Worm (Caenorhabditis elegans) whole organism, young adult: ENCODE results near the gene srx-121.
A peak's percentile ranks its signal among the peaks of the same experiment; 100 is the strongest.

ENCODE experiments used
- B0336.3 ChIP-seq: fragments of 200-800 bp; sonication (Bioruptor generic); IDR thresholded peaks from 2 replicates; pipeline ENCODE4 v1.3.6; 2022; ENCODE audit warnings: missing genetic modification characterization, missing compliant biosample characterization
- D2030.7 ChIP-seq: fragments of 200-800 bp; sonication (Bioruptor generic); IDR thresholded peaks from 2 replicates; pipeline ENCODE4 v1.3.6; 2022; ENCODE audit warnings: missing genetic modification reagents, missing genetic modification characterization, missing compliant biosample characterization
- F39B2.1 ChIP-seq: fragments of 200-800 bp; sonication (Bioruptor generic); IDR thresholded peaks from 2 replicates; pipeline ENCODE4 v1.3.6; 2022; ENCODE audit warnings: missing genetic modification reagents, missing genetic modification characterization, missing compliant biosample characterization
- F57A8.1 ChIP-seq: fragments of 200-800 bp; sonication (Bioruptor generic); optimal IDR thresholded peaks from 2 replicates; lab custom pipeline; 2018; ENCODE audit warnings: mild to moderate bottlenecking, missing genetic modification characterization, moderate library complexity, missing compliant biosample characterization
- Y56A3A.18 ChIP-seq: fragments of 200-800 bp; sonication (Bioruptor generic); IDR thresholded peaks from 2 replicates; pipeline ENCODE4 v1.3.6; 2022; ENCODE audit warnings: missing genetic modification reagents, missing genetic modification characterization, missing compliant biosample characterization
- Y67H2A.10 ChIP-seq: fragments of 200-800 bp; sonication (Bioruptor generic); conservative IDR thresholded peaks from 2 replicates; pipeline ENCODE4 v1.3.6; 2022; ENCODE audit warnings: missing genetic modification reagents, missing genetic modification characterization, missing compliant biosample characterization
- aptf-3 ChIP-seq: fragments of 200-800 bp; sonication (Bioruptor generic); IDR thresholded peaks from 2 replicates; pipeline ENCODE4 v1.3.6; 2022; ENCODE audit warnings: missing genetic modification characterization, missing compliant biosample characterization
- ceh-100 ChIP-seq: fragments of 200-800 bp; sonication (Bioruptor generic); IDR thresholded peaks from 2 replicates; pipeline ENCODE4 v1.3.6; 2022; ENCODE audit warnings: missing genetic modification reagents, missing genetic modification characterization, missing compliant biosample characterization
- ceh-91 ChIP-seq: fragments of 200-800 bp; sonication (Bioruptor generic); IDR thresholded peaks from 2 replicates; pipeline ENCODE4 v1.3.6; 2022; ENCODE audit warnings: missing genetic modification reagents, missing genetic modification characterization, missing compliant biosample characterization
- chd-7 ChIP-seq: sonication (generic microtip); optimal IDR thresholded peaks from 2 replicates; lab custom pipeline; 2016; ENCODE audit warnings: mild to moderate bottlenecking, missing genetic modification characterization, moderate library complexity, missing compliant biosample characterization
- die-1 ChIP-seq: sonication (generic microtip); optimal IDR thresholded peaks from 2 replicates; lab custom pipeline; 2016; ENCODE audit warnings: missing genotype, mild to moderate bottlenecking, missing genetic modification characterization, missing compliant biosample characterization
- egl-18 ChIP-seq: fragments of 200-800 bp; sonication (Bioruptor generic); IDR thresholded peaks from 2 replicates; pipeline ENCODE4 v1.3.6; 2022; ENCODE audit warnings: missing genetic modification reagents, missing genetic modification characterization, missing compliant biosample characterization
- egrh-3 ChIP-seq: fragments of 200-800 bp; sonication (Bioruptor generic); IDR thresholded peaks from 2 replicates; pipeline ENCODE4 v1.3.6; 2022; ENCODE audit warnings: missing genetic modification reagents, missing genetic modification characterization, missing compliant biosample characterization
- ekl-4 ChIP-seq: fragments of 200-800 bp; sonication (Bioruptor generic); IDR thresholded peaks from 2 replicates; pipeline ENCODE4 v1.3.6; 2022; ENCODE audit warnings: missing genetic modification reagents, missing genetic modification characterization, missing compliant biosample characterization
- ets-4 ChIP-seq: fragments of 200-800 bp; sonication (Bioruptor generic); optimal IDR thresholded peaks from 2 replicates; lab custom pipeline; 2018; ENCODE audit warnings: mild to moderate bottlenecking, missing genetic modification characterization, missing compliant biosample characterization
- fkh-3 ChIP-seq: sonication (generic microtip); optimal IDR thresholded peaks from 2 replicates; lab custom pipeline; 2016; ENCODE audit warnings: mild to moderate bottlenecking, missing genetic modification characterization, missing compliant biosample characterization
- him-1 ChIP-seq: sonication (generic microtip); optimal IDR thresholded peaks from 2 replicates; lab custom pipeline; 2016; ENCODE audit warnings: missing genotype, missing genetic modification reagents, missing genetic modification characterization, missing compliant biosample characterization
- hmg-1.2 ChIP-seq: fragments of 200-800 bp; sonication (Bioruptor generic); IDR thresholded peaks from 2 replicates; pipeline ENCODE4 v1.3.6; 2022; ENCODE audit warnings: missing genetic modification reagents, missing genetic modification characterization, missing compliant biosample characterization
- madf-10 ChIP-seq: sonication (generic microtip); optimal IDR thresholded peaks from 2 replicates; lab custom pipeline; 2016; ENCODE audit warnings: mild to moderate bottlenecking, missing genetic modification characterization, missing compliant biosample characterization
- madf-3 ChIP-seq: fragments of 200-800 bp; sonication (Bioruptor generic); IDR thresholded peaks from 2 replicates; pipeline ENCODE4 v1.3.6; 2022; ENCODE audit warnings: missing genetic modification reagents, missing genetic modification characterization, missing compliant biosample characterization
- madf-6 ChIP-seq: fragments of 200-800 bp; sonication (Bioruptor generic); IDR thresholded peaks from 2 replicates; pipeline ENCODE4 v1.3.6; 2022; ENCODE audit warnings: missing genetic modification reagents, missing genetic modification characterization, missing compliant biosample characterization
- madf-8 ChIP-seq: fragments of 200-800 bp; sonication (Bioruptor generic); conservative IDR thresholded peaks from 2 replicates; pipeline ENCODE4 v1.3.6; 2022; ENCODE audit warnings: missing genetic modification reagents, missing genetic modification characterization, missing compliant biosample characterization
- nfya-2 ChIP-seq: fragments of 200-800 bp; sonication (Bioruptor generic); IDR thresholded peaks from 2 replicates; pipeline ENCODE4 v1.3.6; 2022; ENCODE audit warnings: missing genetic modification reagents, missing genetic modification characterization, missing compliant biosample characterization
- pbrm-1 ChIP-seq: fragments of 200-800 bp; sonication (Bioruptor generic); IDR thresholded peaks from 2 replicates; pipeline ENCODE4 v1.3.6; 2022; ENCODE audit warnings: missing genetic modification reagents, missing genetic modification characterization, missing compliant biosample characterization
- pha-4 ChIP-seq: fragments of 150-350 bp; sonication (generic microtip); optimal IDR thresholded peaks from 2 replicates; lab custom pipeline; 2014; ENCODE audit warnings: missing biosample characterization, missing genetic modification reagents, missing genetic modification characterization
- repo-1 ChIP-seq: sonication (generic microtip); optimal IDR thresholded peaks from 2 replicates; lab custom pipeline; 2017; ENCODE audit warnings: mild to moderate bottlenecking, missing genetic modification characterization, missing compliant biosample characterization
- rpc-1 ChIP-seq, 2 experiments: fragments of 150-350 bp in 1 of 2; sonication (generic microtip) in 1 of 2; optimal IDR thresholded peaks; 2 replicates each; lab custom pipeline; 2014 to 2018; ENCODE audit warnings: missing biosample characterization in 1 of 2, missing genetic modification characterization in 1 of 2, missing genetic modification reagents in 1 of 2, missing genotype in 1 of 2
- sdz-38 ChIP-seq: sonication (generic microtip); optimal IDR thresholded peaks from 2 replicates; lab custom pipeline; 2016; ENCODE audit warnings: missing genotype, missing genetic modification characterization, missing compliant biosample characterization
- sea-2 ChIP-seq: fragments of 200-800 bp; sonication (Bioruptor generic); IDR thresholded peaks from 2 replicates; pipeline ENCODE4 v1.3.6; 2022; ENCODE audit warnings: missing genetic modification characterization, missing compliant biosample characterization
- somi-1 ChIP-seq: fragments of 200-800 bp; sonication (Bioruptor generic); optimal IDR thresholded peaks from 2 replicates; lab custom pipeline; 2018; ENCODE audit warnings: mild to moderate bottlenecking, missing genetic modification characterization, missing compliant biosample characterization
- tbp1 ChIP-seq: fragments of 200-800 bp; sonication (Bioruptor generic); optimal IDR thresholded peaks from 2 replicates; lab custom pipeline; 2018; ENCODE audit warnings: mild to moderate bottlenecking, missing genetic modification characterization, missing compliant biosample characterization
- tbx-9 ChIP-seq: sonication (generic microtip); optimal IDR thresholded peaks from 2 replicates; lab custom pipeline; 2016; ENCODE audit warnings: borderline replicate concordance, missing genetic modification characterization, inconsistent platforms, missing compliant biosample characterization
- tlf-1 ChIP-seq: fragments of 200-800 bp; sonication (Bioruptor generic); optimal IDR thresholded peaks from 2 replicates; lab custom pipeline; 2018; ENCODE audit warnings: mild to moderate bottlenecking, missing genetic modification characterization, missing compliant biosample characterization
- unc-130 ChIP-seq: sonication (generic microtip); optimal IDR thresholded peaks from 2 replicates; lab custom pipeline; 2016; ENCODE audit warnings: missing genetic modification reagents, missing genetic modification characterization, missing compliant biosample characterization
- xnd-1 ChIP-seq: sonication (generic microtip); optimal IDR thresholded peaks from 2 replicates; lab custom pipeline; 2016; ENCODE audit warnings: missing genotype, missing genetic modification reagents, missing genetic modification characterization, missing compliant biosample characterization
- zim-3 ChIP-seq: sonication (generic microtip); optimal IDR thresholded peaks from 2 replicates; lab custom pipeline; 2017; ENCODE audit warnings: mild to moderate bottlenecking, missing genetic modification characterization, moderate library complexity, missing compliant biosample characterization
- ztf-6 ChIP-seq: fragments of 200-800 bp; sonication (Bioruptor generic); IDR thresholded peaks from 2 replicates; pipeline ENCODE4 v1.3.6; 2022; ENCODE audit warnings: missing genetic modification reagents, missing genetic modification characterization, missing compliant biosample characterization

Gene srx-121

ce11 chrV:3362475-3362874 is 10.1 kb downstream of the srx-121 start, which contains the start of gene C04E12.4 (continued):
- TF ChIP-seq egrh-3 (GFP tag; lab: Robert Waterston, UW), result no peak
- TF ChIP-seq tlf-1 (GFP tag; lab: Kevin White, UChicago), result no peak
- TF ChIP-seq, all 124 proteins: peak for 0

- TF ChIP-seq sdz-38 (no peak), madf-6 (GFP tag; lab: Robert Waterston, UW) (no peak), tbp1 (no peak), fkh-3 (no peak), tbx-9 (tag; lab: Kevin White, UChicago) (no peak), chd-7 (no peak), F39B2.1 (no peak), sea-2 (GFP tag; lab: Robert Waterston, UW) (no peak), D2030.7 (GFP tag; lab: Robert Waterston, UW) (no peak), ztf-6 (GFP tag; lab: Robert Waterston, UW) (no peak), rpc-1 (optimal IDR thresholded peaks at IDR 0.05; lab: Kevin White, UChicago) (no peak), rpc-1 (tag; optimal IDR thresholded peaks at IDR 0.05; lab: Kevin White, UChicago) (no peak), madf-8 (GFP tag; lab: Robert Waterston, UW) (no peak), pbrm-1 (GFP tag; lab: Robert Waterston, UW) (no peak), unc-130 (GFP tag; lab: Kevin White, UChicago) (no peak), xnd-1 (no peak), repo-1 (tag; lab: Kevin White, UChicago) (no peak), B0336.3 (GFP tag; lab: Robert Waterston, UW) (no peak), somi-1 (GFP tag; lab: Kevin White, UChicago) (no peak), ceh-91 (no peak)
- TF ChIP-seq, all 124 proteins: peak for 0
Observed at ce11 chrV:3361633-3362032, 10.9 kb downstream of the srx-121 start.

- TF ChIP-seq madf-3 (GFP tag; lab: Robert Waterston, UW) (no peak), aptf-3 (GFP tag; lab: Robert Waterston, UW) (no peak), pha-4 (tag; lab: Kevin White, UChicago) (no peak)
Observed at ce11 chrV:3358267-3358666, 14.3 kb downstream of the srx-121 start, which contains the start of gene C04E12.5. TSS of gene C04E12.5 (plus strand) at chrV:3358567.

- TF ChIP-seq hmg-1.2 (GFP tag; lab: Robert Waterston, UW), result peak; percentile 37; the same call in 1 of the 2 replicates
- no peak for TF ChIP-seq die-1 (tag; lab: Kevin White, UChicago)
Observed at ce11 chrV:3357106-3357505, 15.5 kb downstream of the srx-121 start, which contains the start of gene scrm-3. TSS of gene scrm-3 (minus strand) at chrV:3357206.

- TF ChIP-seq somi-1 (GFP tag; lab: Kevin White, UChicago) (no peak), madf-10 (tag; lab: Kevin White, UChicago) (no peak)
Observed at ce11 chrV:3355544-3355943, 17.0 kb downstream of the srx-121 start.

- TF ChIP-seq fkh-3, result no peak
Observed at ce11 chrV:3352925-3353324, 19.6 kb downstream of the srx-121 start, which contains the start of gene C17B7.12. TSS of gene C17B7.12 (plus strand) at chrV:3353225.

- no peak for TF ChIP-seq zim-3 (tag; lab: Kevin White, UChicago)
- no peak for TF ChIP-seq ceh-91
- no peak for TF ChIP-seq him-1 (tag; lab: Kevin White, UChicago)
- no peak for TF ChIP-seq nfya-2 (GFP tag; lab: Robert Waterston, UW)
- TF ChIP-seq F57A8.1 (GFP tag; lab: Kevin White, UChicago), result no peak
- TF ChIP-seq Y67H2A.10 (GFP tag; lab: Robert Waterston, UW), result no peak
- TF ChIP-seq ztf-6 (GFP tag; lab: Robert Waterston, UW), result no peak
- no peak for TF ChIP-seq pbrm-1 (GFP tag; lab: Robert Waterston, UW)
- TF ChIP-seq ets-4 (GFP tag; lab: Kevin White, UChicago), result no peak
- TF ChIP-seq ekl-4 (GFP tag; lab: Robert Waterston, UW), result no peak
- no peak for TF ChIP-seq egl-18 (GFP tag; lab: Robert Waterston, UW)
- TF ChIP-seq ceh-100 (GFP tag; lab: Robert Waterston, UW), result no peak
- TF ChIP-seq Y56A3A.18 (GFP tag; lab: Robert Waterston, UW), result no peak
- TF ChIP-seq egrh-3 (GFP tag; lab: Robert Waterston, UW), result no peak
Observed at ce11 chrV:3351266-3351665, 21.3 kb downstream of the srx-121 start, which contains the start of gene str-63. TSS of gene str-63 (plus strand) at chrV:3351566.
